Worm (Caenorhabditis elegans) whole organism, mixed stage, embryonic: ENCODE data around the gene H39E23.3.

ENCODE experiments used
- bed-3 ChIP-seq: fragments of 200-800 bp; sonication (Bioruptor generic); optimal IDR thresholded peaks from 3 replicates; lab custom pipeline; 2018; ENCODE audit warnings: mild to moderate bottlenecking, missing genetic modification characterization, moderate library complexity, missing compliant biosample characterization
- ceh-43 ChIP-seq: fragments of 200-800 bp; sonication (Bioruptor generic); optimal IDR thresholded peaks from 2 replicates; lab custom pipeline; 2018; ENCODE audit warnings: mild to moderate bottlenecking, missing genetic modification characterization, moderate library complexity, missing compliant biosample characterization
- ceh-83 ChIP-seq: fragments of 200-800 bp; sonication (Bioruptor generic); optimal IDR thresholded peaks from 2 replicates; lab custom pipeline; 2018; ENCODE audit warnings: mild to moderate bottlenecking, missing genetic modification characterization, missing compliant biosample characterization
- ces-1 ChIP-seq: fragments of 150-350 bp; optimal IDR thresholded peaks from 2 replicates; lab custom pipeline; 2014; ENCODE audit warnings: missing biosample characterization, missing genetic modification reagents, missing genetic modification characterization
- cnd-1 ChIP-seq: fragments of 200-800 bp; sonication (Bioruptor generic); optimal IDR thresholded peaks from 2 replicates; lab custom pipeline; 2018; ENCODE audit warnings: mild to moderate bottlenecking, missing genetic modification characterization, missing compliant biosample characterization
- drap-1 ChIP-seq: fragments of 200-800 bp; sonication (Bioruptor generic); optimal IDR thresholded peaks from 3 replicates; lab custom pipeline; 2018; ENCODE audit warnings: mild to moderate bottlenecking, missing genetic modification characterization, missing compliant biosample characterization
- elt-1 ChIP-seq: sonication (generic microtip); optimal IDR thresholded peaks from 2 replicates; lab custom pipeline; 2017; ENCODE audit warnings: missing genetic modification characterization, mild to moderate bottlenecking, missing compliant biosample characterization, antibody characterized with exemption, moderate library complexity, borderline replicate concordance; ENCODE audit not compliant: insufficient read depth
- elt-3 ChIP-seq: fragments of 150-350 bp; optimal IDR thresholded peaks from 2 replicates; lab custom pipeline; 2014; ENCODE audit warnings: missing biosample characterization, missing genetic modification characterization
- flh-1 ChIP-seq: fragments of 200-800 bp; sonication (Bioruptor generic); optimal IDR thresholded peaks from 2 replicates; lab custom pipeline; 2018; ENCODE audit warnings: mild to moderate bottlenecking, missing genetic modification characterization, moderate library complexity, missing compliant biosample characterization
- ham-2 ChIP-seq: fragments of 200-800 bp; sonication (Bioruptor generic); optimal IDR thresholded peaks from 2 replicates; lab custom pipeline; 2018; ENCODE audit warnings: mild to moderate bottlenecking, missing genetic modification characterization, missing compliant biosample characterization
- hlh-1 ChIP-seq: fragments of 150-350 bp; optimal IDR thresholded peaks from 2 replicates; lab custom pipeline; 2014; ENCODE audit warnings: missing biosample characterization, missing genetic modification reagents, missing genetic modification characterization
- lin-32 ChIP-seq: fragments of 200-800 bp; sonication (Bioruptor generic); optimal IDR thresholded peaks from 2 replicates; lab custom pipeline; 2018; ENCODE audit warnings: mild to moderate bottlenecking, missing genetic modification characterization, missing compliant biosample characterization
- mep-1 ChIP-seq: fragments of 150-350 bp; optimal IDR thresholded peaks from 2 replicates; lab custom pipeline; 2017; ENCODE audit warnings: missing biosample characterization, missing genetic modification reagents, missing genetic modification characterization, inconsistent platforms
- mls-2 ChIP-seq: sonication (generic microtip); optimal IDR thresholded peaks from 2 replicates; lab custom pipeline; 2016; ENCODE audit warnings: mild to moderate bottlenecking, missing genetic modification characterization, moderate library complexity, missing compliant biosample characterization
- nhr-12 ChIP-seq: fragments of 150-350 bp; optimal IDR thresholded peaks from 2 replicates; lab custom pipeline; 2014; ENCODE audit warnings: missing biosample characterization, missing genetic modification characterization
- nhr-2 ChIP-seq: fragments of 150-350 bp; optimal IDR thresholded peaks from 2 replicates; lab custom pipeline; 2014; ENCODE audit warnings: missing biosample characterization, missing genetic modification characterization
- nhr-237 ChIP-seq: fragments of 150-350 bp; optimal IDR thresholded peaks from 2 replicates; lab custom pipeline; 2014; ENCODE audit warnings: missing biosample characterization, missing genetic modification characterization
- nhr-28 ChIP-seq: fragments of 150-350 bp; optimal IDR thresholded peaks from 2 replicates; lab custom pipeline; 2014; ENCODE audit warnings: missing biosample characterization, missing genetic modification characterization
- sem-2 ChIP-seq: fragments of 200-800 bp; sonication (Bioruptor generic); optimal IDR thresholded peaks from 2 replicates; lab custom pipeline; 2018; ENCODE audit warnings: mild to moderate bottlenecking, missing genetic modification characterization, missing compliant biosample characterization
- snpc-4 ChIP-seq: fragments of 150-350 bp; optimal IDR thresholded peaks from 2 replicates; lab custom pipeline; 2014; ENCODE audit warnings: missing biosample characterization, missing genetic modification characterization
- sptf-1 ChIP-seq: sonication (generic microtip); optimal IDR thresholded peaks from 2 replicates; lab custom pipeline; 2017; ENCODE audit warnings: mild to moderate bottlenecking, missing genetic modification characterization, moderate library complexity, missing compliant biosample characterization
- tbx-8 ChIP-seq: fragments of 200-800 bp; sonication (Bioruptor generic); optimal IDR thresholded peaks from 2 replicates; lab custom pipeline; 2018; ENCODE audit warnings: mild to moderate bottlenecking, missing genetic modification characterization, moderate library complexity, missing compliant biosample characterization
- unc-120 ChIP-seq: sonication (generic microtip); optimal IDR thresholded peaks from 2 replicates; lab custom pipeline; 2017; ENCODE audit warnings: missing genetic modification characterization, missing compliant biosample characterization; ENCODE audit not compliant: poor library complexity, severe bottlenecking
- unc-39 ChIP-seq: fragments of 150-350 bp; optimal IDR thresholded peaks from 2 replicates; lab custom pipeline; 2014; ENCODE audit warnings: missing biosample characterization, missing genetic modification characterization
- unc-62 ChIP-seq: fragments of 150-350 bp; optimal IDR thresholded peaks from 2 replicates; lab custom pipeline; 2014; ENCODE audit warnings: missing biosample characterization, missing genetic modification reagents, missing genetic modification characterization
- zip-8 ChIP-seq: fragments of 150-350 bp; optimal IDR thresholded peaks from 2 replicates; lab custom pipeline; 2014; ENCODE audit warnings: missing biosample characterization, missing genetic modification characterization
- ztf-11 ChIP-seq: fragments of 150-350 bp; optimal IDR thresholded peaks from 2 replicates; lab custom pipeline; 2014; ENCODE audit warnings: missing biosample characterization, missing genetic modification characterization

H39E23.3 gene

ce11 chrV:14090309-14090967 is 17.2 kb upstream of the H39E23.3 start, which contains the start of the genes D1086.5 and him-5:
Gene D1086.5 (minus strand): TSS chrV:14090359.
Gene him-5 (plus strand): TSS chrV:14090426.
- TF ChIP-seq hlh-1 (no peak), nhr-237 (no peak), ham-2 (no peak), mep-1 (tag; lab: Kevin White, UChicago) (no peak), ztf-11 (tag; lab: Kevin White, UChicago) (no peak), elt-1 (no peak), tbx-8 (GFP tag; lab: Kevin White, UChicago) (no peak), zip-8 (tag; lab: Kevin White, UChicago) (no peak), snpc-4 (tag; lab: Kevin White, UChicago) (no peak), ceh-83 (GFP tag; lab: Kevin White, UChicago) (no peak), nhr-2 (tag; lab: Kevin White, UChicago) (no peak), nhr-28 (tag; lab: Kevin White, UChicago) (no peak), cnd-1 (no peak)

DNA sequence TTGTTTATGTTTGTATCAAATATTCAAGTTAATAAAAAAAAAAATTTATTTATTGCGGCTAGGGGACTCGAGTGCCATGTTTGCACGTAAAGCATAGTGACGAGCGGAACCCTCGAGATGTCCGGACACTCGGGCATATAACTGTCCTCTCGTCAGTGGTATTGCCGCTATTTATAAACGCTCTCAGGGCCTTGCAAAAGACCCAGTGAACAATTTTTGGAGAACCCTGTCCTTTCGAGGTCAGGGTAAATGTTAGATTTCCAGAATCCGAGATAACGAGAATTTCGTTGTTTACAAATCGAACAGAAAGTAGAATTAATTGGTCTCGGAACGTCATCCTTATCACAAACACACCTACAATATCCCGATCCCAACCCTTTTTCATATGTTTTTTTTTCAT is 15.2 kb upstream of the H39E23.3 start, which contains the start of gene D1086.3:
TSS of gene D1086.3 (plus strand) at position 390 of the 400 bp plus-strand sequence.
- TF ChIP-seq ces-1 (GFP tag; lab: Kevin White, UChicago) (no peak), nhr-28 (tag; lab: Kevin White, UChicago) (no peak)
- TF ChIP-seq, all 35 proteins: peak for 0

DNA sequence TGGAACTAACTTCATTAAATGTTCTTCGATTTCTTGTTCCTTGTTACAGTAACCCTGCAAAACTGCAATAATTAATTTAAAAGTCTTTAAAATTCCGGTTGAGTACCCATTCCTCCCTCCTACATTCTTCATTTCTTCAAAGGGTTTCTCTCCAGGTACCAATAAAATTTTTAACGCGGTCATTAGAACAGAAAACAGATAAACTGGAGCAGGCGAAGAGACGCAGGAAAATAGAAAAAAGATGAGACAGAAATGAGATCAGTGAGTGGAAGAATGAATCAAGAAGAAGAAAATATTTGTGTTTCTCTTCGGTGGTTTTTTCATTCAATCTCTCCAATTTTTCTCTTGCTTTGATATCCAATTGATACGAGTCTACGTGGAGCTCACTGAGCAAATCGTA is 13.8 kb upstream of the H39E23.3 start, which contains the start of gene D1086.8:
TSS of gene D1086.8 (plus strand) at position 301 of the 400 bp plus-strand sequence.
- TF ChIP-seq sptf-1 (tag; lab: Kevin White, UChicago) (no peak), hlh-1 (no peak), zip-8 (tag; lab: Kevin White, UChicago) (no peak)

DNA sequence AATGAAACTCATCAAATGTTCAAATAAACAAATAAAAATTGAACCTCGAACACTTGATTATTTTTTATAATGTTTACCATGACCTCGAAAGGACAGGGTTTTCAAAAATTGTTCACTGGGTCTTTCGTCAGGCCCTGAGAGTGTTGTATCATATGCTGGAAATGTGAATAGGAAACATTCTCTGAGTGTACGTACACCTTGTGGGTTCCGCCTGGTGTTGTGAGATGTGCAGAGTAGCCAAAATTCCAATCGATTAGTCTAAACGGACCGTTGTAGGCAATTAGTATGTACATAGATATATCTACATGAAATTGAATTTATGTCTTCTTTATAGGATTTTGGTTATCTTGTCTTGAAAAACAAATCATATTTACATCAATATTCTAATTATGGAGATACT is 13.1 kb upstream of the H39E23.3 start:
- TF ChIP-seq mep-1 (tag; lab: Kevin White, UChicago) (no peak), nhr-237 (no peak), cnd-1 (no peak), unc-120 (no peak), ztf-11 (tag; lab: Kevin White, UChicago) (no peak), elt-3 (tag; lab: Kevin White, UChicago) (no peak), nhr-12 (tag; lab: Kevin White, UChicago) (no peak)

ce11 chrV:14094953-14095352 is 12.7 kb upstream of the H39E23.3 start:
- TF ChIP-seq unc-62 (GFP tag; lab: Kevin White, UChicago) = peak; percentile 26
- TF ChIP-seq lin-32 (GFP tag; lab: Kevin White, UChicago) = no peak

DNA sequence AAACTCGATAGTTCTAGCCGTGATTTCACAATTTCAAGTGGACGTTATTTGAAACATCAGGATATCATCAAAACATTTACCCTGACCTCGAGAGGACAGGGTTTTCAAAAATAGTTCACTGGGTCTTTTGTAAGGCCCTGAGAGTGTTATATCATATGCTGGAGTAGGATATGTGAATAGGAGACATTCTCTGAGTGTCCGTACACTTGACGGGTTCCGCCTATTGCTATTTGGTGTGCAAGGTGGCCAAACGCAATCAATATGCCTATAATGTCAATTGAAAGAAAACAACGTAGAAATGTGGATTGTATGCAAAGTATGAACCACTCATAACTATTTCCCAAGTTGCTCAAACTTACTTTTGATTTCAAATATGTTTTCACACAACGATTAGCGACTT is 10.3 kb upstream of the H39E23.3 start:
- TF ChIP-seq nhr-12 (tag; lab: Kevin White, UChicago) (no peak), flh-1 (GFP tag; lab: Kevin White, UChicago) (no peak), mls-2 (tag; lab: Kevin White, UChicago) (no peak), cnd-1 (no peak), elt-1 (no peak), ceh-83 (GFP tag; lab: Kevin White, UChicago) (no peak), sem-2 (GFP tag; lab: Kevin White, UChicago) (no peak), tbx-8 (GFP tag; lab: Kevin White, UChicago) (no peak), unc-120 (no peak), snpc-4 (tag; lab: Kevin White, UChicago) (no peak), ceh-43 (GFP tag; lab: Kevin White, UChicago) (no peak), drap-1 (GFP tag; lab: Kevin White, UChicago) (no peak)

ce11 chrV:14098519-14098918 is 9.1 kb upstream of the H39E23.3 start, which contains the start of the genes D1086.2 and D1086.1:
Gene D1086.2 (minus strand): TSS chrV:14098668.
Gene D1086.1 (plus strand): TSS chrV:14098858.
- TF ChIP-seq sptf-1 (tag; lab: Kevin White, UChicago) (no peak), ztf-11 (tag; lab: Kevin White, UChicago) (no peak), unc-39 (no peak), nhr-2 (tag; lab: Kevin White, UChicago) (no peak), cnd-1 (no peak), bed-3 (no peak), unc-62 (GFP tag; lab: Kevin White, UChicago) (no peak)
